Fruit fly (Drosophila melanogaster) whole organism: Measurements from ENCODE around the gene CG5969.

Source experiments
- CG8478 ChIP-seq: fragments of >200 bp; optimal IDR thresholded peaks from 2 replicates; lab custom pipeline; 2018; ENCODE audit warnings: inconsistent platforms
- EcR ChIP-seq, 2 experiments: fragments of >200 bp; optimal IDR thresholded peaks; 2 replicates each; lab custom pipeline; 2017; ENCODE audit warnings: missing biosample characterization in 2 of 2, missing genetic modification characterization in 2 of 2, missing genetic modification reagents in 2 of 2
- psq ChIP-seq: fragments of >200 bp; optimal IDR thresholded peaks from 2 replicates; lab custom pipeline; 2017

DNA sequence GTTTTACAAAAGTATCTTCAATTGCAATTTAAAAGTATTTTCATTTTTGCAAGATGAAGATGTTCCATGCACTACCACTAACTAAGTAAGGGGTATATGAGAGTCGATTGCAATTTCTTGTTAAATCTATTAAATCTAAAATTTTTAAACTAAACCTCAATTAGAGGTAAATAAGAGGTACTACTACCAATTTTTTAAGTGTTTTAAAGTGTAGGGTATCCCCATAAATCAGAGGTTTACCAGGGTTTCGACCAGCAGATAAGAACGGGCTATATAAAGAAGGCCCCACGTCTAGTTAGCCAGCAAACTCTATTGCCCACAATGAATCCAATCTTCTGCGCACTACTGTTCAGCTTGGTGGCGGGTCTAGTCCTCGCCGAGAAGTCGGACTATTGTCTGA, 13.2 kb upstream of the CG5969 start, which contains the start of gene mag:
- TF ChIP-seq CG8478 (lab: Kevin White, UChicago): no peak
- TF ChIP-seq psq (lab: Kevin White, UChicago): no peak
- no peak for TF ChIP-seq EcR (GFP tag; optimal IDR thresholded peaks at IDR 0.05; lab: Kevin White, UChicago)
